Fruit fly (Drosophila melanogaster) whole organism, embryonic: Measurements from ENCODE around the gene Ubc4.

ENCODE experiments used
- Adf1 ChIP-seq: fragments of 200-800 bp; sonication (Bioruptor generic); IDR thresholded peaks from 2 replicates; pipeline ENCODE4 v1.3.6; 2022; ENCODE audit warnings: missing biosample characterization, missing genetic modification characterization
- Bgb ChIP-seq: fragments of 200-800 bp; sonication (Bioruptor generic); IDR thresholded peaks from 2 replicates; pipeline ENCODE4 v1.3.6; 2022; ENCODE audit warnings: missing biosample characterization, missing genetic modification characterization; ENCODE audit not compliant: partially characterized antibody
- CG11695 ChIP-seq: fragments of 200-800 bp; sonication (Bioruptor generic); IDR thresholded peaks from 3 replicates; pipeline ENCODE4 v1.3.6; 2022; ENCODE audit warnings: missing biosample characterization, missing genetic modification characterization
- CG12659 ChIP-seq: fragments of 200-800 bp; sonication (Bioruptor generic); optimal IDR thresholded peaks from 3 replicates; lab custom pipeline; 2017; ENCODE audit warnings: mild to moderate bottlenecking, missing biosample characterization, missing genetic modification reagents, missing genetic modification characterization
- CG13287 ChIP-seq: fragments of 200-800 bp; sonication (Bioruptor generic); IDR thresholded peaks from 2 replicates; pipeline ENCODE4 v1.3.6; 2022; ENCODE audit warnings: missing biosample characterization, missing genetic modification characterization; ENCODE audit not compliant: partially characterized antibody
- CG15269 ChIP-seq: fragments of 200-800 bp; sonication (Bioruptor generic); optimal IDR thresholded peaks from 2 replicates; lab custom pipeline; 2018; ENCODE audit warnings: missing biosample characterization, mild to moderate bottlenecking, missing genetic modification characterization, moderate library complexity
- CG1529 ChIP-seq: fragments of 200-800 bp; sonication (Bioruptor generic); optimal IDR thresholded peaks from 3 replicates; lab custom pipeline; 2018; ENCODE audit warnings: missing biosample characterization, missing genetic modification characterization
- CG15601 ChIP-seq: fragments of 200-800 bp; sonication (Bioruptor generic); optimal IDR thresholded peaks from 3 replicates; lab custom pipeline; 2019; ENCODE audit warnings: missing biosample characterization, mild to moderate bottlenecking, missing genetic modification characterization, moderate library complexity
- CG1602 ChIP-seq: fragments of 200-800 bp; sonication (Bioruptor generic); optimal IDR thresholded peaks from 3 replicates; lab custom pipeline; 2016; ENCODE audit warnings: missing biosample characterization, missing genetic modification characterization
- CG18599 ChIP-seq: fragments of 200-800 bp; sonication (Bioruptor generic); optimal IDR thresholded peaks from 3 replicates; lab custom pipeline; 2017; ENCODE audit warnings: missing biosample characterization, missing genetic modification characterization, mild to moderate bottlenecking, moderate library complexity, missing genetic modification reagents
- CG2120 ChIP-seq: fragments of 200-800 bp; sonication (Bioruptor generic); optimal IDR thresholded peaks from 3 replicates; lab custom pipeline; 2016; ENCODE audit warnings: missing biosample characterization, missing genetic modification characterization
- CG2129 ChIP-seq: fragments of 200-800 bp; sonication (Bioruptor generic); IDR thresholded peaks from 2 replicates; pipeline ENCODE4 v1.3.6; 2022; ENCODE audit warnings: missing biosample characterization, missing genetic modification characterization; ENCODE audit not compliant: partially characterized antibody
- CG2712 ChIP-seq: fragments of 200-800 bp; optimal IDR thresholded peaks from 3 replicates; lab custom pipeline; 2019; ENCODE audit warnings: missing biosample characterization, mild to moderate bottlenecking, missing genetic modification characterization, moderate library complexity
- CG3838 ChIP-seq: fragments of 200-800 bp; sonication (Bioruptor generic); optimal IDR thresholded peaks from 3 replicates; lab custom pipeline; 2016; ENCODE audit warnings: missing biosample characterization, missing genetic modification characterization
- CG3995 ChIP-seq: fragments of 200-800 bp; sonication (Bioruptor generic); optimal IDR thresholded peaks from 3 replicates; lab custom pipeline; 2016; ENCODE audit warnings: missing biosample characterization, missing genetic modification characterization
- CG4854 ChIP-seq: fragments of 200-800 bp; sonication (Bioruptor generic); optimal IDR thresholded peaks from 2 replicates; lab custom pipeline; 2016; ENCODE audit warnings: missing biosample characterization, missing genetic modification characterization, inconsistent platforms
- CG7786 ChIP-seq: fragments of 200-800 bp; sonication (Bioruptor generic); optimal IDR thresholded peaks from 2 replicates; lab custom pipeline; 2016; ENCODE audit warnings: missing biosample characterization, missing genetic modification characterization
- CG7839 ChIP-seq: fragments of 200-800 bp; sonication (Bioruptor generic); optimal IDR thresholded peaks from 3 replicates; lab custom pipeline; 2018; ENCODE audit warnings: missing biosample characterization, mild to moderate bottlenecking, missing genetic modification characterization, moderate library complexity
- CG9437 ChIP-seq: fragments of 200-800 bp; sonication (Bioruptor generic); optimal IDR thresholded peaks from 2 replicates; lab custom pipeline; 2018; ENCODE audit warnings: missing biosample characterization, mild to moderate bottlenecking, missing genetic modification characterization
- CG9727 ChIP-seq: fragments of 200-800 bp; sonication (Bioruptor generic); optimal IDR thresholded peaks from 3 replicates; lab custom pipeline; 2017; ENCODE audit warnings: missing biosample characterization, mild to moderate bottlenecking, missing genetic modification characterization
- Chrac-16 ChIP-seq: fragments of 200-800 bp; sonication (Bioruptor generic); optimal IDR thresholded peaks from 3 replicates; lab custom pipeline; 2016; ENCODE audit warnings: missing biosample characterization, missing genetic modification characterization
- D19B ChIP-seq: fragments of 200-800 bp; sonication (Bioruptor generic); optimal IDR thresholded peaks from 2 replicates; lab custom pipeline; 2017; ENCODE audit warnings: missing biosample characterization, mild to moderate bottlenecking, missing genetic modification characterization
- Fer2 ChIP-seq: fragments of 200-800 bp; sonication (Bioruptor generic); optimal IDR thresholded peaks from 2 replicates; lab custom pipeline; 2018; ENCODE audit warnings: missing biosample characterization, mild to moderate bottlenecking, missing genetic modification characterization, moderate library complexity
- Hr3 ChIP-seq: fragments of 200-800 bp; sonication (Bioruptor generic); optimal IDR thresholded peaks from 3 replicates; lab custom pipeline; 2016; ENCODE audit warnings: missing biosample characterization, missing genetic modification characterization
- Hr39 ChIP-seq: fragments of >200 bp; optimal IDR thresholded peaks from 2 replicates; lab custom pipeline; 2017
- MBD-R2 ChIP-seq: fragments of 200-800 bp; sonication (Bioruptor generic); IDR thresholded peaks from 2 replicates; pipeline ENCODE4 v1.3.6; 2022; ENCODE audit warnings: missing biosample characterization, missing genetic modification characterization
- MTF-1 ChIP-seq: fragments of 200-800 bp; sonication (Bioruptor generic); optimal IDR thresholded peaks from 2 replicates; lab custom pipeline; 2018; ENCODE audit warnings: missing biosample characterization, mild to moderate bottlenecking, missing genetic modification characterization, borderline replicate concordance
- Nf-YC ChIP-seq: fragments of 200-800 bp; optimal IDR thresholded peaks from 3 replicates; lab custom pipeline; 2019; ENCODE audit warnings: missing biosample characterization, mild to moderate bottlenecking, missing genetic modification characterization, moderate library complexity
- Rfx ChIP-seq: fragments of 200-800 bp; sonication (Bioruptor generic); IDR thresholded peaks from 2 replicates; pipeline ENCODE4 v1.3.6; 2022; ENCODE audit warnings: missing biosample characterization, missing genetic modification characterization
- Side ChIP-seq: fragments of 200-800 bp; sonication (Bioruptor generic); optimal IDR thresholded peaks from 2 replicates; lab custom pipeline; 2016; ENCODE audit warnings: missing biosample characterization, missing genetic modification characterization
- Trl ChIP-seq, 3 experiments: fragments of >200 bp in 2 of 3; fragments of 200-800 bp in 1 of 3; sonication (Bioruptor generic) in 1 of 3; optimal IDR thresholded peaks; 2 replicates in 1 of 3; 3 replicates in 2 of 3; lab custom pipeline; 2016 to 2017; ENCODE audit warnings: missing biosample characterization in 1 of 3, missing genetic modification characterization in 1 of 3
- Vsx1 ChIP-seq: fragments of 200-800 bp; sonication (Bioruptor generic); optimal IDR thresholded peaks from 2 replicates; lab custom pipeline; 2017; ENCODE audit warnings: missing biosample characterization, mild to moderate bottlenecking, missing genetic modification characterization, missing genetic modification reagents
- YL-1 ChIP-seq: fragments of 200-800 bp; sonication (Bioruptor generic); optimal IDR thresholded peaks from 3 replicates; lab custom pipeline; 2017; ENCODE audit warnings: missing biosample characterization, mild to moderate bottlenecking, missing genetic modification characterization
- ap ChIP-seq: fragments of 200-800 bp; sonication (Bioruptor generic); IDR thresholded peaks from 2 replicates; pipeline ENCODE4 v1.3.6; 2022; ENCODE audit warnings: missing biosample characterization, missing genetic modification characterization
- bcd ChIP-seq: fragments of 200-800 bp; sonication (Bioruptor generic); optimal IDR thresholded peaks from 2 replicates; lab custom pipeline; 2017; ENCODE audit warnings: missing biosample characterization, mild to moderate bottlenecking, missing genetic modification characterization
- br ChIP-seq: fragments of >200 bp; optimal IDR thresholded peaks from 2 replicates; lab custom pipeline; 2017
- caup ChIP-seq: fragments of 200-800 bp; sonication (Bioruptor generic); optimal IDR thresholded peaks from 3 replicates; lab custom pipeline; 2017; ENCODE audit warnings: missing biosample characterization, mild to moderate bottlenecking, missing genetic modification characterization, moderate library complexity; ENCODE audit not compliant: severe bottlenecking
- crc ChIP-seq: fragments of 200-800 bp; sonication (Bioruptor generic); optimal IDR thresholded peaks from 2 replicates; lab custom pipeline; 2016; ENCODE audit warnings: missing biosample characterization, missing genetic modification characterization
- esg ChIP-seq: fragments of 200-800 bp; sonication (Bioruptor generic); conservative IDR thresholded peaks from 2 replicates; pipeline ENCODE4 v1.3.6; 2022; ENCODE audit warnings: missing biosample characterization, missing genetic modification characterization
- fd102C ChIP-seq: fragments of 200-800 bp; sonication (Bioruptor generic); optimal IDR thresholded peaks from 2 replicates; lab custom pipeline; 2018; ENCODE audit warnings: missing biosample characterization, mild to moderate bottlenecking, missing genetic modification characterization, moderate library complexity
- h ChIP-seq: fragments of >200 bp; optimal IDR thresholded peaks from 2 replicates; lab custom pipeline; 2017
- ind ChIP-seq: fragments of 200-800 bp; sonication (Bioruptor generic); optimal IDR thresholded peaks from 3 replicates; lab custom pipeline; 2016; ENCODE audit warnings: missing biosample characterization, missing genetic modification characterization
- nau ChIP-seq: fragments of 200-800 bp; sonication (Bioruptor generic); optimal IDR thresholded peaks from 3 replicates; lab custom pipeline; 2017; ENCODE audit warnings: missing biosample characterization, mild to moderate bottlenecking, missing genetic modification characterization, missing genetic modification reagents
- onecut ChIP-seq: fragments of 200-800 bp; sonication (Bioruptor generic); IDR thresholded peaks from 2 replicates; pipeline ENCODE4 v1.3.6; 2022; ENCODE audit warnings: missing biosample characterization, missing genetic modification characterization
- pan ChIP-seq, 4 experiments: fragments of >200 bp in 3 of 4; fragments of 200-800 bp in 1 of 4; sonication (Bioruptor generic) in 1 of 4; optimal IDR thresholded peaks in 3 of 4; IDR thresholded peaks in 1 of 4; 2 replicates each; pipeline versions ENCODE4 v1.3.6 to Lab custom; 2017 to 2022; ENCODE audit warnings: missing biosample characterization in 2 of 4, missing genetic modification characterization in 2 of 4, mixed read lengths in 1 of 4
- row ChIP-seq: fragments of 200-800 bp; sonication (Bioruptor generic); IDR thresholded peaks from 3 replicates; pipeline ENCODE4 v1.3.6; 2022; ENCODE audit warnings: missing biosample characterization, missing genetic modification characterization
- scrt ChIP-seq: fragments of 200-800 bp; sonication (Bioruptor generic); optimal IDR thresholded peaks from 2 replicates; lab custom pipeline; 2018; ENCODE audit warnings: missing biosample characterization, mild to moderate bottlenecking, missing genetic modification characterization, moderate library complexity
- shn ChIP-seq: fragments of 200-800 bp; sonication (Bioruptor generic); optimal IDR thresholded peaks from 3 replicates; lab custom pipeline; 2016; ENCODE audit warnings: missing biosample characterization, missing genetic modification characterization
- slbo ChIP-seq: fragments of 200-800 bp; sonication (Bioruptor generic); IDR thresholded peaks from 2 replicates; pipeline ENCODE4 v1.3.6; 2022; ENCODE audit warnings: missing biosample characterization, missing genetic modification characterization

The Ubc4 gene

DNA sequence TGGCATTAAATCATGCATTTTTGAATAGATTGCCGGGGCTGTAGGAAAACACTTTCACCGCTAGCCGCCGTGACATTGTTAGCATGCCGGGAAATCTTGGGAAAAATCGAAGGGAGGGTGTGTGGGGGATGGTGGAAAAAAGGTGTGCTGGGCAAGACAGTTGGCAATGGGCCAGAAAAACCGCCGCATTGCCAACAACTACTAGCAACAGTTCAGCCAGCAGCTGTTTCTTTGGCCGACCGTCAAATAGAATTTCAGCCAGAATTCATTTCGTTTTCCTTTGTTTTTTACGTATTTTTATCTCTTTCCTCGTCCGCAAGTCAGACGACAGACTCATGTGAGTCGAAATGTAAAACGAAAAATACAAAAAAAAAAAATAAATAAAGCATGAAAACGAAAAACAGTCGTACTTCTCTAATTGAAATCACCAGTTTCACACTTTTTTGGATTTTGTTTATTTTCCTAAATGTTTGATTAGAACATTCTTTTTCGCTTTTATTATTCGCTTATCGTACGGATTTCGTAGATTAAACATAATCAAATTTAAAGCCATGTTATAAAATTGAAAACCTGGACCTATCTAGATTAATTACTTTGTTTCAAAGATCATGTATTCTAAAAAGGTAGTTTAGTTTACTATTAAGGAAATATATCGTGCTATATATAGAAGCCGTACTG is 7.2 kb upstream of the Ubc4 start:
- peak; percentile 38 for TF ChIP-seq Fer2
- no peak for TF ChIP-seq CG9437 (GFP tag; lab: Kevin White, UChicago)
- TF ChIP-seq CG18599, result peak; percentile 73
- TF ChIP-seq Side (GFP tag; lab: Kevin White, UChicago), result peak; percentile 5
- TF ChIP-seq nau (GFP tag; lab: Kevin White, UChicago), result peak; percentile 61
- no peak for TF ChIP-seq pan (optimal IDR thresholded peaks at IDR 0.05; lab: Kevin White, UChicago)
- no peak for TF ChIP-seq pan (GFP tag; optimal IDR thresholded peaks at IDR 0.05 in 1 of 2, IDR thresholded peaks at IDR 0.05 in 1 of 2)
- peak; percentile 18 for TF ChIP-seq ind
- peak; percentile 6 for TF ChIP-seq CG3995 (GFP tag; lab: Kevin White, UChicago)
- no peak for TF ChIP-seq br (lab: Kevin White, UChicago)
- TF ChIP-seq CG13287 (GFP tag; lab: Robert Waterston, UW), result no peak
- no peak for TF ChIP-seq CG15601 (tag; lab: Kevin White, UChicago)
- peak; percentile 39 for TF ChIP-seq D19B (GFP tag; lab: Kevin White, UChicago)
- peak; percentile 29 for TF ChIP-seq Hr3 (GFP tag; lab: Kevin White, UChicago)
- TF ChIP-seq Bgb (GFP tag; lab: Robert Waterston, UW), result no peak
- TF ChIP-seq Adf1 (GFP tag; lab: Robert Waterston, UW), result 0 out of 2 replicates have a peak, but pooled peaks have one; percentile 6
- TF ChIP-seq slbo (GFP tag; lab: Robert Waterston, UW), result peak; percentile 35
- no peak for TF ChIP-seq CG3838 (GFP tag; lab: Kevin White, UChicago)
- no peak for TF ChIP-seq YL-1 (GFP tag; lab: Kevin White, UChicago)
- 0 out of 2 replicates have a peak, but pooled peaks have one; percentile 6 for TF ChIP-seq ap (GFP tag; lab: Robert Waterston, UW)
- peak; percentile 62 for TF ChIP-seq row (GFP tag; lab: Robert Waterston, UW)
- TF ChIP-seq esg (GFP tag; lab: Robert Waterston, UW), result no peak; the same call in 1 of the 2 replicates
- peak; percentile 7 for TF ChIP-seq Nf-YC (tag; lab: Kevin White, UChicago)
- TF ChIP-seq Rfx (GFP tag; lab: Robert Waterston, UW), result peak; percentile 41
- peak; percentile 76 for TF ChIP-seq CG15269 (tag; lab: Kevin White, UChicago)
- TF ChIP-seq Hr39 (lab: Kevin White, UChicago), result no peak
- no peak for TF ChIP-seq Chrac-16 (GFP tag; lab: Kevin White, UChicago)
- TF ChIP-seq CG7786 (GFP tag; lab: Kevin White, UChicago), result peak; percentile 28
- TF ChIP-seq CG4854, result no peak
- TF ChIP-seq bcd (GFP tag; lab: Kevin White, UChicago), result peak; percentile 5
- no peak for TF ChIP-seq onecut (GFP tag; lab: Robert Waterston, UW)
- no peak for TF ChIP-seq fd102C (GFP tag; lab: Kevin White, UChicago)
- no peak for TF ChIP-seq Vsx1 (GFP tag; lab: Kevin White, UChicago)
- 0 out of 2 replicates have a peak, but pooled peaks have one; percentile 8 for TF ChIP-seq MBD-R2
- peak; percentile 58 for TF ChIP-seq CG12659 (GFP tag; lab: Kevin White, UChicago)
- TF ChIP-seq CG2712, result peak; percentile 16
- no peak for TF ChIP-seq MTF-1 (GFP tag; lab: Kevin White, UChicago)
- TF ChIP-seq CG1529 (GFP tag; lab: Kevin White, UChicago), result no peak
- TF ChIP-seq caup, result peak; percentile 25
- peak; percentile 56 for TF ChIP-seq scrt (GFP tag; lab: Kevin White, UChicago)
- TF ChIP-seq CG11695 (GFP tag; lab: Robert Waterston, UW), result 0 out of 3 replicates have a peak, but pooled peaks have one; percentile 40
- peak; percentile 64 for TF ChIP-seq CG7839
- TF ChIP-seq CG2129 (GFP tag; lab: Robert Waterston, UW), result no peak
- peak; percentile 8 for TF ChIP-seq crc (GFP tag; lab: Kevin White, UChicago)
- no peak for TF ChIP-seq h (lab: Kevin White, UChicago)
- TF ChIP-seq Trl (optimal IDR thresholded peaks at IDR 0.05; lab: Kevin White, UChicago), result no peak
- no peak for TF ChIP-seq Trl (GFP tag; optimal IDR thresholded peaks at IDR 0.05; lab: Kevin White, UChicago)
- TF ChIP-seq CG2120 (GFP tag; lab: Kevin White, UChicago), result peak; percentile 87
- TF ChIP-seq CG1602 (GFP tag; lab: Kevin White, UChicago), result no peak
- peak; percentile 11 for TF ChIP-seq CG9727 (GFP tag; lab: Kevin White, UChicago)
- no peak for TF ChIP-seq shn
